Fruit fly (Drosophila melanogaster) whole organism, embryonic: ENCODE data around the gene CG11768.

Source experiments
- CG10321 ChIP-seq: fragments of 200-800 bp; sonication (Bioruptor generic); IDR thresholded peaks from 2 replicates; pipeline ENCODE4 v1.3.6; 2022; ENCODE audit warnings: missing biosample characterization, missing genetic modification characterization
- CG11456 ChIP-seq: fragments of 200-800 bp; sonication (Bioruptor generic); IDR thresholded peaks from 3 replicates; pipeline ENCODE4 v1.3.6; 2022; ENCODE audit warnings: missing biosample characterization, missing genetic modification characterization
- CG11504 ChIP-seq: fragments of 200-800 bp; sonication (Bioruptor generic); optimal IDR thresholded peaks from 3 replicates; lab custom pipeline; 2019; ENCODE audit warnings: missing biosample characterization, mild to moderate bottlenecking, missing genetic modification characterization, moderate library complexity
- CG12071 ChIP-seq: fragments of 200-800 bp; sonication (Bioruptor generic); optimal IDR thresholded peaks from 3 replicates; lab custom pipeline; 2018; ENCODE audit warnings: missing biosample characterization, mild to moderate bottlenecking, missing genetic modification characterization
- CG12219 ChIP-seq: fragments of 200-800 bp; sonication (Bioruptor generic); optimal IDR thresholded peaks from 3 replicates; lab custom pipeline; 2018; ENCODE audit warnings: missing biosample characterization, mild to moderate bottlenecking, missing genetic modification characterization
- CG13624 ChIP-seq: fragments of 200-800 bp; sonication (Bioruptor generic); optimal IDR thresholded peaks from 2 replicates; lab custom pipeline; 2016; ENCODE audit warnings: missing biosample characterization, missing genetic modification characterization
- CG2712 ChIP-seq: fragments of 200-800 bp; optimal IDR thresholded peaks from 3 replicates; lab custom pipeline; 2019; ENCODE audit warnings: missing biosample characterization, mild to moderate bottlenecking, missing genetic modification characterization, moderate library complexity
- CG31441 ChIP-seq: fragments of 200-800 bp; sonication (Bioruptor generic); IDR thresholded peaks from 2 replicates; pipeline ENCODE4 v1.3.6; 2022; ENCODE audit warnings: missing biosample characterization, missing genetic modification characterization
- CG3407 ChIP-seq: fragments of 200-800 bp; sonication (Bioruptor generic); optimal IDR thresholded peaks from 2 replicates; lab custom pipeline; 2018; ENCODE audit warnings: missing biosample characterization, mild to moderate bottlenecking, missing genetic modification characterization
- CG7556 ChIP-seq: fragments of 200-800 bp; sonication (Bioruptor generic); optimal IDR thresholded peaks from 2 replicates; lab custom pipeline; 2017; ENCODE audit warnings: missing biosample characterization, mild to moderate bottlenecking, missing genetic modification characterization
- CG9797 ChIP-seq: fragments of 200-800 bp; sonication (Bioruptor generic); optimal IDR thresholded peaks from 3 replicates; lab custom pipeline; 2018; ENCODE audit warnings: missing biosample characterization, mild to moderate bottlenecking, missing genetic modification characterization
- Camta ChIP-seq: fragments of 200-800 bp; sonication (Bioruptor generic); optimal IDR thresholded peaks from 2 replicates; lab custom pipeline; 2016; ENCODE audit warnings: missing biosample characterization, missing genetic modification characterization
- D19B ChIP-seq: fragments of 200-800 bp; sonication (Bioruptor generic); optimal IDR thresholded peaks from 2 replicates; lab custom pipeline; 2017; ENCODE audit warnings: missing biosample characterization, mild to moderate bottlenecking, missing genetic modification characterization
- Deaf1 ChIP-seq: fragments of 200-800 bp; optimal IDR thresholded peaks from 3 replicates; lab custom pipeline; 2019; ENCODE audit warnings: missing biosample characterization, mild to moderate bottlenecking, missing genetic modification characterization, moderate library complexity
- Dip3 ChIP-seq: fragments of 200-800 bp; sonication (Bioruptor generic); optimal IDR thresholded peaks from 3 replicates; lab custom pipeline; 2016; ENCODE audit warnings: missing biosample characterization, missing genetic modification characterization
- Drgx ChIP-seq: fragments of 200-800 bp; sonication (Bioruptor generic); IDR thresholded peaks from 2 replicates; pipeline ENCODE4 v1.3.6; 2022; ENCODE audit warnings: missing biosample characterization, missing genetic modification characterization
- Hmx ChIP-seq: fragments of 200-800 bp; sonication (Bioruptor generic); optimal IDR thresholded peaks from 2 replicates; lab custom pipeline; 2016; ENCODE audit warnings: missing biosample characterization, missing genetic modification characterization
- Hr3 ChIP-seq: fragments of 200-800 bp; sonication (Bioruptor generic); optimal IDR thresholded peaks from 3 replicates; lab custom pipeline; 2016; ENCODE audit warnings: missing biosample characterization, missing genetic modification characterization
- Hr51 ChIP-seq, 2 experiments: fragments of 200-800 bp; sonication (Bioruptor generic); optimal IDR thresholded peaks; 2 replicates in 1 of 2; 3 replicates in 1 of 2; lab custom pipeline; 2016 to 2018; ENCODE audit warnings: missing biosample characterization in 2 of 2, missing genetic modification characterization in 2 of 2, mild to moderate bottlenecking in 1 of 2, moderate library complexity in 1 of 2
- Hr78 ChIP-seq, 2 experiments: fragments of 200-800 bp in 1 of 2; fragments of >200 bp in 1 of 2; sonication (Bioruptor generic) in 1 of 2; optimal IDR thresholded peaks; 2 replicates each; lab custom pipeline; 2017 to 2019; ENCODE audit warnings: missing biosample characterization in 2 of 2, missing genetic modification characterization in 2 of 2, mild to moderate bottlenecking in 1 of 2, moderate library complexity in 1 of 2
- Med ChIP-seq: fragments of 200-800 bp; sonication (Bioruptor generic); peaks from one replicate; lab custom pipeline; 2016; ENCODE audit warnings: missing biosample characterization, missing genetic modification characterization, mild to moderate bottlenecking, inconsistent platforms, moderate library complexity
- Optix ChIP-seq: fragments of 200-800 bp; sonication (Bioruptor generic); IDR thresholded peaks from 3 replicates; pipeline ENCODE4 v1.3.6; 2022; ENCODE audit warnings: missing biosample characterization, missing genetic modification characterization
- Poxn ChIP-seq: fragments of 200-800 bp; sonication (Bioruptor generic); IDR thresholded peaks from 2 replicates; pipeline ENCODE4 v1.3.6; 2022; ENCODE audit warnings: missing biosample characterization, missing genetic modification characterization
- Ptx1 ChIP-seq: fragments of 200-800 bp; sonication (Bioruptor generic); IDR thresholded peaks from 2 replicates; pipeline ENCODE4 v1.3.6; 2022; ENCODE audit warnings: missing biosample characterization, missing genetic modification characterization
- Sox102F ChIP-seq: fragments of 200-800 bp; sonication (Bioruptor generic); optimal IDR thresholded peaks from 2 replicates; lab custom pipeline; 2018; ENCODE audit warnings: missing biosample characterization, mild to moderate bottlenecking, missing genetic modification characterization, moderate library complexity
- Usf ChIP-seq: fragments of 200-800 bp; sonication (Bioruptor generic); optimal IDR thresholded peaks from 2 replicates; lab custom pipeline; 2017; ENCODE audit warnings: missing genotype, missing biosample characterization, missing genetic modification characterization
- ato ChIP-seq: fragments of 200-800 bp; sonication (Bioruptor generic); IDR thresholded peaks from 2 replicates; pipeline ENCODE4 v1.3.6; 2022; ENCODE audit warnings: missing biosample characterization, missing genetic modification characterization; ENCODE audit not compliant: partially characterized antibody
- bbx ChIP-seq: fragments of 200-800 bp; sonication (Bioruptor generic); IDR thresholded peaks from 2 replicates; pipeline ENCODE4 v1.3.6; 2022; ENCODE audit warnings: missing biosample characterization, missing genetic modification characterization; ENCODE audit not compliant: partially characterized antibody
- bowl ChIP-seq: fragments of 200-800 bp; sonication (Bioruptor generic); IDR thresholded peaks from 2 replicates; pipeline ENCODE4 v1.3.6; 2022; ENCODE audit warnings: missing biosample characterization, missing genetic modification characterization
- cas ChIP-seq: fragments of 200-800 bp; sonication (Bioruptor generic); IDR thresholded peaks from 2 replicates; pipeline ENCODE4 v1.3.6; 2022; ENCODE audit warnings: missing biosample characterization, missing genetic modification characterization
- chinmo ChIP-seq: fragments of 200-800 bp; sonication (Bioruptor generic); IDR thresholded peaks from 4 replicates; pipeline ENCODE4 v1.3.6; 2022; ENCODE audit warnings: missing biosample characterization, missing genetic modification characterization; ENCODE audit not compliant: partially characterized antibody
- chn ChIP-seq: fragments of 200-800 bp; sonication (Bioruptor generic); optimal IDR thresholded peaks from 2 replicates; lab custom pipeline; 2016; ENCODE audit warnings: missing biosample characterization, missing genetic modification characterization
- crp ChIP-seq, 2 experiments: fragments of 200-800 bp; sonication (Bioruptor generic); optimal IDR thresholded peaks; 2 replicates in 1 of 2; 3 replicates in 1 of 2; lab custom pipeline; 2017; ENCODE audit warnings: missing biosample characterization in 2 of 2, missing genetic modification characterization in 2 of 2, mild to moderate bottlenecking in 1 of 2, moderate library complexity in 1 of 2
- danr ChIP-seq: fragments of 200-800 bp; sonication (Bioruptor generic); IDR thresholded peaks from 2 replicates; pipeline ENCODE4 v1.3.6; 2022; ENCODE audit warnings: missing biosample characterization, missing genetic modification characterization
- dimm ChIP-seq: fragments of 200-800 bp; sonication (Bioruptor generic); IDR thresholded peaks from 2 replicates; pipeline ENCODE4 v1.3.6; 2022; ENCODE audit warnings: missing biosample characterization, missing genetic modification characterization
- ewg ChIP-seq: fragments of 200-800 bp; sonication (Bioruptor generic); optimal IDR thresholded peaks from 3 replicates; lab custom pipeline; 2017; ENCODE audit warnings: mild to moderate bottlenecking, missing biosample characterization, missing genetic modification reagents, missing genetic modification characterization
- gem ChIP-seq: fragments of 200-800 bp; sonication (Bioruptor generic); optimal IDR thresholded peaks from 2 replicates; lab custom pipeline; 2019; ENCODE audit warnings: missing biosample characterization, mild to moderate bottlenecking, missing genetic modification characterization, moderate library complexity
- grn ChIP-seq: fragments of 200-800 bp; sonication (Bioruptor generic); optimal IDR thresholded peaks from 3 replicates; lab custom pipeline; 2017; ENCODE audit warnings: missing biosample characterization, missing genetic modification characterization
- hb ChIP-seq: fragments of 200-800 bp; sonication (Bioruptor generic); IDR thresholded peaks from 3 replicates; pipeline ENCODE4 v1.3.6; 2022; ENCODE audit warnings: missing biosample characterization, missing genetic modification characterization; ENCODE audit not compliant: partially characterized antibody
- kni ChIP-seq: fragments of 200-800 bp; sonication (Bioruptor generic); optimal IDR thresholded peaks from 3 replicates; lab custom pipeline; 2017; ENCODE audit warnings: mild to moderate bottlenecking, missing biosample characterization, missing genetic modification reagents, missing genetic modification characterization
- knrl ChIP-seq: fragments of 200-800 bp; sonication (Bioruptor generic); IDR thresholded peaks from 3 replicates; pipeline ENCODE4 v1.3.6; 2022; ENCODE audit warnings: missing biosample characterization, missing genetic modification characterization; ENCODE audit not compliant: partially characterized antibody
- ranshi ChIP-seq: fragments of 200-800 bp; sonication (Bioruptor generic); IDR thresholded peaks from 2 replicates; pipeline ENCODE4 v1.3.6; 2022; ENCODE audit warnings: missing biosample characterization, missing genetic modification characterization
- seq ChIP-seq: fragments of 200-800 bp; sonication (Bioruptor generic); IDR thresholded peaks from 2 replicates; pipeline ENCODE4 v1.3.6; 2022; ENCODE audit warnings: missing biosample characterization, missing genetic modification characterization
- so ChIP-seq: fragments of 200-800 bp; sonication (Bioruptor generic); IDR thresholded peaks from 3 replicates; pipeline ENCODE4 v1.3.6; 2022; ENCODE audit warnings: missing biosample characterization, missing genetic modification characterization
- sob ChIP-seq: fragments of 200-800 bp; sonication (Bioruptor generic); IDR thresholded peaks from 2 replicates; pipeline ENCODE4 v1.3.6; 2022; ENCODE audit warnings: missing biosample characterization, missing genetic modification characterization
- sug ChIP-seq: fragments of 200-800 bp; optimal IDR thresholded peaks from 2 replicates; lab custom pipeline; 2019; ENCODE audit warnings: missing biosample characterization, mild to moderate bottlenecking, missing genetic modification characterization, moderate library complexity
- trem ChIP-seq: fragments of 200-800 bp; optimal IDR thresholded peaks from 3 replicates; lab custom pipeline; 2019; ENCODE audit warnings: missing biosample characterization, mild to moderate bottlenecking, missing genetic modification characterization, moderate library complexity
- unc-4 ChIP-seq: fragments of 200-800 bp; sonication (Bioruptor generic); IDR thresholded peaks from 2 replicates; pipeline ENCODE4 v1.3.6; 2022; ENCODE audit warnings: missing biosample characterization, missing genetic modification characterization; ENCODE audit not compliant: partially characterized antibody
- unpg ChIP-seq: fragments of 200-800 bp; sonication (Bioruptor generic); optimal IDR thresholded peaks from 3 replicates; lab custom pipeline; 2018; ENCODE audit warnings: missing biosample characterization, mild to moderate bottlenecking, missing genetic modification characterization, moderate library complexity

The CG11768 gene

dm6 chr3R:8711890-8712449 lies 56.0 kb downstream of the CG11768 start (continued):
- TF ChIP-seq chn (no peak), kni (GFP tag; lab: Kevin White, UChicago) (no peak), Med (GFP tag; lab: Kevin White, UChicago) (peak; percentile 5), Sox102F (GFP tag; lab: Kevin White, UChicago) (peak; percentile 61), dimm (no peak), danr (no peak), Hr51 (GFP tag; optimal IDR thresholded peaks at IDR 0.05; lab: Kevin White, UChicago) (peak in 1 of 2 experiments; percentile 63), crp (GFP tag; optimal IDR thresholded peaks at IDR 0.05; lab: Kevin White, UChicago) (no peak), Camta (GFP tag; lab: Kevin White, UChicago) (no peak), gem (tag; lab: Kevin White, UChicago) (peak; percentile 50), Drgx (GFP tag; lab: Robert Waterston, UW) (peak; percentile 4; the same call in 1 of the 2 replicates), CG12219 (GFP tag; lab: Kevin White, UChicago) (no peak), CG9797 (GFP tag; lab: Kevin White, UChicago) (no peak), CG31441 (peak; percentile 33; the same call in 1 of the 2 replicates), unc-4 (GFP tag; lab: Robert Waterston, UW) (no peak), CG3407 (GFP tag; lab: Kevin White, UChicago) (peak; percentile 23), D19B (no peak), CG11504 (tag; lab: Kevin White, UChicago) (peak; percentile 49), CG13624 (no peak), Optix (GFP tag; lab: Robert Waterston, UW) (0 out of 3 replicates have a peak, but pooled peaks have one; percentile 26), chinmo (GFP tag; lab: Robert Waterston, UW) (0 out of 4 replicates have a peak, but pooled peaks have one; percentile 35), Deaf1 (peak; percentile 69), grn (GFP tag; lab: Kevin White, UChicago) (no peak), bbx (GFP tag; lab: Robert Waterston, UW) (0 out of 2 replicates have a peak, but pooled peaks have one; percentile 33), knrl (GFP tag; lab: Robert Waterston, UW) (no peak), Hmx (GFP tag; lab: Kevin White, UChicago) (no peak), CG10321 (no peak), bowl (GFP tag; lab: Robert Waterston, UW) (0 out of 2 replicates have a peak, but pooled peaks have one; percentile 12), CG12071 (GFP tag; lab: Kevin White, UChicago) (no peak), CG7556 (GFP tag; lab: Kevin White, UChicago) (no peak), ranshi (GFP tag; lab: Robert Waterston, UW) (no peak), sug (peak; percentile 11), sob (GFP tag; lab: Robert Waterston, UW) (no peak), cas (GFP tag; lab: Robert Waterston, UW) (no peak), Dip3 (GFP tag; lab: Kevin White, UChicago) (no peak), CG11456 (GFP tag; lab: Robert Waterston, UW) (no peak), Ptx1 (GFP tag; lab: Robert Waterston, UW) (peak; percentile 32; the same call in 1 of the 2 replicates), CG2712 (peak; percentile 8), Usf (no peak), Hr78 (GFP tag; optimal IDR thresholded peaks at IDR 0.05; lab: Kevin White, UChicago) (peak in 1 of 2 experiments; percentile 86), seq (GFP tag; lab: Robert Waterston, UW) (no peak), hb (GFP tag; lab: Robert Waterston, UW) (no peak), unpg (GFP tag; lab: Kevin White, UChicago) (peak; percentile 37), ewg (GFP tag; lab: Kevin White, UChicago) (no peak), so (GFP tag; lab: Robert Waterston, UW) (0 out of 3 replicates have a peak, but pooled peaks have one; percentile 45), Hr3 (GFP tag; lab: Kevin White, UChicago) (no peak), Poxn (GFP tag; lab: Robert Waterston, UW) (no peak), trem (tag; lab: Kevin White, UChicago) (no peak), ato (no peak)
